Fruit fly (Drosophila melanogaster): ENCODE measurements around the gene HLH4C.

The HLH4C gene

DNA sequence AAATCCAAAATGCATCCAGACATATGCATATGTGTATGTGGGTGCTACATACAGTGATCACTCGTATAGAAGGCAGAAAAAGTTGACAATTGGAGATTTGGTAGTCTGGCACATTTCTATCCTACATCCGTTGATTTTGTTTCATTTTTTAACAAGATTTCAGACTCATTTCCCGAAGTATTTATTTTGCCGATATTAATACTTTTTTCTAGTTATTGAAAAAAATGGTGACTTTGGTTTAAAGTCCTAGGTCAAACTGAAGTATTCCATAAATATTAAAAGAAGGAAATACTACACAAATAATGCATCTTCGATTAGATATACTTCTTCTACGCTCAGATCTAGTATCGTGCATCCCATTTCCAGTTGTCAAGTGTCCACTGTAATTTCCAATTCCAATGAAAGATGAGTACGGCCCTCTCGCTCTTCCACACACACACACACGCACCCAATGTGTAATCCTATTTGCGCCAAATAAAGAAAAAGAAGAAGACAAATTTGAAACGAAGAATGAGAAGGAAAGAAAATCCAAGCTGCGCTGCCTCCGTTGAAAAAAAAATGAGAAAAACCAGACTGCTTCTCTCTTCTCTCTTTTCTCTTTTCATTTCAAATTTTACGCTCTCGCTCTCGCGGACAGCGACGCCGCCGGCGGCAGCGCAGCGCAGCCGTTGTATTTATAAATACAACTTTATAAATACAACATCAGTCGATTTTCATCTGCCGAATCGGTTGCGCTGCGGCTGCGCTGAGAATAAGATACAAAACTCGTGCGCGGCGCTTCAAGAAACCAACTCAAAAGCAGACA is 30.1 kb downstream of the HLH4C start, which contains the start of gene peb (continued):
- TF ChIP-seq CG2875 (GFP tag; optimal IDR thresholded peaks at IDR 0.05) (peak; percentile 17), Ptx1 (GFP tag; IDR thresholded peaks at IDR 0.05) (peak; percentile 61), chinmo (GFP tag; IDR thresholded peaks at IDR 0.05; ENCODE audit: partially characterized antibody) (peak; percentile 58; the same call in 1 of the 4 replicates), CG4820 (GFP tag; optimal IDR thresholded peaks at IDR 0.05) (peak; percentile 57), CG5180 (GFP tag; optimal IDR thresholded peaks at IDR 0.05) (no peak), pho (GFP tag; optimal IDR thresholded peaks at IDR 0.05) (no peak), CG13123 (GFP tag; optimal IDR thresholded peaks at IDR 0.05) (no peak), CG14860 (GFP tag; IDR thresholded peaks at IDR 0.05; ENCODE audit: partially characterized antibody) (no peak), Lpt (GFP tag; optimal IDR thresholded peaks at IDR 0.05) (no peak), H2.0 (GFP tag; IDR thresholded peaks at IDR 0.05) (no peak), knrl (GFP tag; IDR thresholded peaks at IDR 0.05; ENCODE audit: partially characterized antibody) (no peak), MTF-1 (GFP tag; optimal IDR thresholded peaks at IDR 0.05; ENCODE audit: borderline replicate concordance) (no peak), NfI (GFP tag; optimal IDR thresholded peaks at IDR 0.05) (no peak), CG8388 (GFP tag; optimal IDR thresholded peaks at IDR 0.05) (peak; percentile 44), gfzf (GFP tag; optimal IDR thresholded peaks at IDR 0.05) (no peak), CrebB (tag; optimal IDR thresholded peaks at IDR 0.05) (no peak), CG43689 (GFP tag; IDR thresholded peaks at IDR 0.05) (no peak), Six4 (GFP tag; optimal IDR thresholded peaks at IDR 0.05) (peak; percentile 47), CG7745 (tag; optimal IDR thresholded peaks at IDR 0.05) (no peak), twi (tag; optimal IDR thresholded peaks at IDR 0.05) (peak; percentile 50), emc (GFP tag; optimal IDR thresholded peaks at IDR 0.05) (no peak), luna (GFP tag; optimal IDR thresholded peaks at IDR 0.05) (no peak), CG10267 (tag; optimal IDR thresholded peaks at IDR 0.05) (peak; percentile 46), CG17912 (GFP tag; optimal IDR thresholded peaks at IDR 0.05) (no peak), CG3163 (GFP tag; optimal IDR thresholded peaks at IDR 0.05) (no peak), hkb (optimal IDR thresholded peaks at IDR 0.05) (no peak), hkb (GFP tag; IDR thresholded peaks at IDR 0.05) (0 out of 2 replicates have a peak, but pooled peaks have one; percentile 12), CG17385 (GFP tag; optimal IDR thresholded peaks at IDR 0.05) (peak; percentile 90), Mes4 (GFP tag; optimal IDR thresholded peaks at IDR 0.05) (peak; percentile 45), hb (GFP tag; IDR thresholded peaks at IDR 0.05; ENCODE audit: partially characterized antibody) (no peak), klu (GFP tag; IDR thresholded peaks at IDR 0.05) (no peak), dpn (GFP tag; optimal IDR thresholded peaks at IDR 0.05) (peak; percentile 34 to 56), kay (GFP tag; optimal IDR thresholded peaks at IDR 0.05) (peak; percentile 50), CG14014 (GFP tag; IDR thresholded peaks at IDR 0.05) (peak; percentile 39; the same call in 1 of the 2 replicates), CG1602 (GFP tag; optimal IDR thresholded peaks at IDR 0.05) (peak; percentile 66), tup (GFP tag; optimal IDR thresholded peaks at IDR 0.05) (no peak), Vsx1 (GFP tag; optimal IDR thresholded peaks at IDR 0.05) (no peak), CG2120 (GFP tag; optimal IDR thresholded peaks at IDR 0.05) (no peak), CHES-1-like (GFP tag; optimal IDR thresholded peaks at IDR 0.05) (no peak), CoRest (tag; optimal IDR thresholded peaks at IDR 0.05) (peak; percentile 67), CG7372 (GFP tag; IDR thresholded peaks at IDR 0.05) (0 out of 2 replicates have a peak, but pooled peaks have one; percentile 11), phol (tag; optimal IDR thresholded peaks at IDR 0.05) (peak; percentile 74), CG13894 (tag; optimal IDR thresholded peaks at IDR 0.05) (no peak), nerfin-1 (tag; optimal IDR thresholded peaks at IDR 0.05) (peak; percentile 13), Drgx (GFP tag; IDR thresholded peaks at IDR 0.05) (no peak), CG6272 (GFP tag; IDR thresholded peaks at IDR 0.05) (no peak), Fer1 (GFP tag; optimal IDR thresholded peaks at IDR 0.05) (no peak), dmrt99B (tag; optimal IDR thresholded peaks at IDR 0.05) (peak; percentile 48), dan (GFP tag; IDR thresholded peaks at IDR 0.05) (0 out of 2 replicates have a peak, but pooled peaks have one; percentile 26)

All from whole organism, embryonic.